Fruit fly (Drosophila melanogaster): ENCODE data around the gene Gr93b.

Gene Gr93b

DNA sequence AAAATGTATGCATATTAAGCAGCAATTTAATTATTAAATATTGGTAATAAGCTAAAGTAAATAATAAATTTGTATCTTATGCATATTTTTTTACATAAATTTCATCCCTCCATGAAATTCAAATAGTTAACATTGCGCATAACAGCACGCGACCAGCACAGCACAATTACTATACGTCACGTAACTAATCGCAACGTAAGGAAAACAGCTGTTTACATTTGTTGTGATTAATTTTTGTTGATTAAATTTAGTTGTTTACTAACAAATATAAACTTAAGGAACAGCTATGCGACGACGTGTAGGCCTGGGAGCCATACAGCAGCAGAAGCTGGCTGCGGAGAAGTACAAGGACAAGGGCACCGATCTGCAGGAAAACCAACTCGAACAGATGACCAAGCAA lies 21.4 kb upstream of the Gr93b start, which contains the start of gene lsn:
TSS of gene lsn (plus strand) at position 177 of the 400 bp plus-strand sequence.
- TF ChIP-seq D1 (tag; optimal IDR thresholded peaks at IDR 0.05), result peak; percentile 46
- TF ChIP-seq Snoo (tag; optimal IDR thresholded peaks at IDR 0.05), result no peak

DNA sequence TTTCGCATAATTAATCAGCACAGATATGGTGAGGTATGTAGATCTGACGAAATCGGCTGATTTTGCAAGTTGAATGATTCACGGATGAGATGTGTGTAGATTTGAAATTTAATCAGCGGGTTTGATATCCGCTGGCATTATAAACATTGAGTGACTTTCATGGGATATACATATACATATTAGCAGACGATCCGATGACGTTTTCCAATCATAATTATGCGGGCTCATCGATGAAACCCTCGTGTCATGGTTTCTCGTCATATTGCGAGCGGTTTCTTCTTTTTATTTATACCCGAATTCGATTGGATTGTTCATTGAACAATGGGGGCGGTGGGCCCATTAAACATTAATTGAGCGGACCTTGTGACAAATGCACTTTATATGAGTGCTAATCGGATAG lies 20.9 kb upstream of the Gr93b start:
- TF ChIP-seq CG9948 (tag; optimal IDR thresholded peaks at IDR 0.05), result no peak
- no peak for TF ChIP-seq gl (tag; optimal IDR thresholded peaks at IDR 0.05)
- no peak for TF ChIP-seq rn (GFP tag; IDR thresholded peaks at IDR 0.05)
- no peak for TF ChIP-seq fd96Ca (GFP tag; IDR thresholded peaks at IDR 0.05)
- TF ChIP-seq CG12605 (GFP tag; IDR thresholded peaks at IDR 0.05), result no peak
- no peak for TF ChIP-seq CG15710 (tag; optimal IDR thresholded peaks at IDR 0.05)
- TF ChIP-seq Ets98B (GFP tag; IDR thresholded peaks at IDR 0.05), result no peak
- TF ChIP-seq Pif1A (GFP tag; optimal IDR thresholded peaks at IDR 0.05), result no peak

DNA sequence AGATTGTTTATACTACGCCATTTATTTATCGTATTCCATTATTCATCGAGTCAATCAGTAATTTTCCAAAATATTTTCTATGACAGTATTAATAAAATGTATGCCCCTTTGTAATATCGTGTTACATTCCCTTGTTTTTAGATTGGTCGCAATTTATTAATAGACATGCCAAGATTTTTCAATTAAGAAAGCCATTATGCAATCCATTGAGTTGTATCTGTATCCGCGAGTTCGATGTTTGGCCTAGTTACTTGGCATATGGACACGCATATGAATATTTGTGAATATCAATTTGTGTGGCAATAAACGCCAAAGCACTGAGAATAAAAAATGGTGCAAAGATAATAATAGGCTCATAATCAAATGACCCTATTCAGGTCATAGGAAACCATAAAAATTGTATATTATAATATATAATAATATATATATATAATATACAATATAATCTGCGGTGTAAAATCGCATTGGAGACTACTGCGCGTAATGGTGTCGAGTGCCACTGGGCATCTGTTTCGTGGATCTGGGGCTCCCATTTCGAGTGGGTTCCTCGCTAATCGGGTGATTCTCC lies 20.3 kb upstream of the Gr93b start:
- TF ChIP-seq CG14655 (GFP tag; optimal IDR thresholded peaks at IDR 0.05) (peak; percentile 16), EcR (GFP tag; optimal IDR thresholded peaks at IDR 0.05) (no peak), CG32121 (GFP tag; IDR thresholded peaks at IDR 0.05) (0 out of 2 replicates have a peak, but pooled peaks have one; percentile 23)

DNA sequence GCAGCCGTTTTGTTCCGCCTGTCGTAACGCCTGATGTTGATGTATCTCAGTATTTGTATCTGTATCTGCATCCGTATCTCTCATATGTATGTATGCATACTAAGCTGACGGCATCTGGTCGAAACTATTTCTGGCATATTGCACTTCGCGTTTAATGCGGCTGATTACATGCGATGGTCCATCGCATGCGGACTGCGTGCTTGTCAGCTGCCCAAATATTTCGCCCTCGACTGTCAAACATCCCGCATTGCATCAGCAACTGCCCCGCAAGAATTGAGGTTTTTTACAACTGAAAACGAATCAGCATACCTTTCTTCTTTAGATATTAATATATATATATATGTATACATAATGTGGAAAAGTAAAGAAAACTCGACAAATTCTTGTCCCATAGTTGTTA lies 19.3 kb upstream of the Gr93b start:
- TF ChIP-seq Ets98B (GFP tag; IDR thresholded peaks at IDR 0.05) (no peak), EcR (GFP tag; optimal IDR thresholded peaks at IDR 0.05) (no peak), fd96Ca (GFP tag; IDR thresholded peaks at IDR 0.05) (no peak), CG14655 (GFP tag; optimal IDR thresholded peaks at IDR 0.05) (peak; percentile 41), Snoo (tag; optimal IDR thresholded peaks at IDR 0.05) (no peak), CG9948 (tag; optimal IDR thresholded peaks at IDR 0.05) (no peak)

DNA sequence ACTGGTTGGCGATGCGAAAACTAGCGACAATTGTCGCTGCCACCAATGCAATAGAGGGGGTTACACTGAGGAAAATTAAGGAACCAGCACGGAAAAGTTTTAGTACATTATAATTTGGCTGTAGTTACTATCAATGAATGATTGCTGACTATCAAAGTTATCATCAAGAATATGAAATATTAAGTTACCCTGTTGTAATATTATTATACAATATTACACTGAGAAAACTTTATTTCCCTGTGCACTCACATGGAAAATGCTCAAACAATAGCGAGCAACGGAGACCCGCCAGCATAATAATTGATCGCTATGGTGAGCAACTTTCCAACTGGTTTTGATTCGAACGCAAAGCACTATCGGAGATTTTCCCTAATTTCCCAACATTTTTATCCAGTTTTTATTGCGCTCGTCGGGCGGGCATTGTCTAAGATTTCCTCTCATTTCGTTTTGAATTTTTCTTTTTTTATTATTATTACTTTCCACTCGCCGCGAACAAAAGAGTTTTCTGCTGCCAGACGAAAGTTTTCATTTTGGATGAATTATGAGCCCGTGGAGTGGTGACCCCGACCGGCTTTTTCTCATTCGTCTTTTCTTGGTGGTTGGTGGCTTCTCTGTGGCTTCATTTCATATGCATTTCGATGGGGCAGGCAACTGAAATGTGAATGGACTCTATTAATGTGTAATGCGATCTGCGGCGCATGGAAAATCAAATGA lies 18.7 kb upstream of the Gr93b start:
- TF ChIP-seq Pif1B (GFP tag; optimal IDR thresholded peaks at IDR 0.05) (peak; percentile 41), CG15710 (tag; optimal IDR thresholded peaks at IDR 0.05) (no peak), Snoo (tag; optimal IDR thresholded peaks at IDR 0.05) (no peak), CG9948 (tag; optimal IDR thresholded peaks at IDR 0.05) (peak; percentile 16), CG12605 (GFP tag; IDR thresholded peaks at IDR 0.05) (peak; percentile 86), CG10348 (GFP tag; IDR thresholded peaks at IDR 0.05) (peak; percentile 78), CG14655 (GFP tag; optimal IDR thresholded peaks at IDR 0.05) (peak; percentile 85), CG32121 (GFP tag; IDR thresholded peaks at IDR 0.05) (peak; percentile 93), CG13204 (GFP tag; optimal IDR thresholded peaks at IDR 0.05) (no peak), Ets98B (GFP tag; IDR thresholded peaks at IDR 0.05) (peak; percentile 94), CG8159 (tag; optimal IDR thresholded peaks at IDR 0.05) (peak; percentile 8), CG17806 (tag; optimal IDR thresholded peaks at IDR 0.05) (peak; percentile 21), CG4496 (GFP tag; IDR thresholded peaks at IDR 0.05) (peak; percentile 94), CG8301 (tag; optimal IDR thresholded peaks at IDR 0.05) (peak; percentile 91), CG34367 (tag; optimal IDR thresholded peaks at IDR 0.05) (no peak), Pif1A (GFP tag; optimal IDR thresholded peaks at IDR 0.05) (peak; percentile 73), rn (GFP tag; IDR thresholded peaks at IDR 0.05) (peak; percentile 79)

DNA sequence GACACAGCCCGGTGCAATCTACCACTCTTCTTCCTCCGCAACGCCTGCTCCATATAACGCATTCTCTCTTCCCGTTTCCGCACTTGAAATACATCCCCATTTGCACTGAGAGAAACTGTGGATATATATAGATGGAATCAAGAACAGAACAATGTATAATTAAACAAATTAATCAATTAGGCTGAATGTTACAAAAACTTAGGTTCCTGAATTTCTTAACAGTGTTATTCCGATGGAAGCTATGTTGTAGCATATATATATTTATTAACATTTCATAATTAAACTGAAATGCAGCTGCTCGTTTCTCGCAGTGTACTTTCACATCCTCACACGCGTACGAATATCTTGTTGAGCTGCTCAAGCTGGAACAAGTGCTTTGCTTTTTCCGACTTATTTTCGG lies 15.9 kb upstream of the Gr93b start:
- peak; percentile 71 for TF ChIP-seq Ets98B (GFP tag; IDR thresholded peaks at IDR 0.05)
- TF ChIP-seq fd96Ca (GFP tag; IDR thresholded peaks at IDR 0.05), result 0 out of 3 replicates have a peak, but pooled peaks have one; percentile 29
- peak; percentile 66 for TF ChIP-seq CG17806 (tag; optimal IDR thresholded peaks at IDR 0.05)
- TF ChIP-seq CG32121 (GFP tag; IDR thresholded peaks at IDR 0.05), result peak; percentile 48; the same call in 1 of the 2 replicates
- TF ChIP-seq CG15710 (tag; optimal IDR thresholded peaks at IDR 0.05), result peak; percentile 84
- TF ChIP-seq CG13204 (GFP tag; optimal IDR thresholded peaks at IDR 0.05), result peak; percentile 61
- TF ChIP-seq CG10348 (GFP tag; IDR thresholded peaks at IDR 0.05), result no peak
- peak; percentile 74 for TF ChIP-seq CG9948 (tag; optimal IDR thresholded peaks at IDR 0.05)
- peak; percentile 93 for TF ChIP-seq Snoo (tag; optimal IDR thresholded peaks at IDR 0.05)
- TF ChIP-seq Pif1B (GFP tag; optimal IDR thresholded peaks at IDR 0.05), result peak; percentile 83
- peak; percentile 82 for TF ChIP-seq CG4496 (GFP tag; IDR thresholded peaks at IDR 0.05)
- TF ChIP-seq gl (tag; optimal IDR thresholded peaks at IDR 0.05), result peak; percentile 28
- peak; percentile 80 for TF ChIP-seq CG8301 (tag; optimal IDR thresholded peaks at IDR 0.05)
- no peak for TF ChIP-seq D1 (tag; optimal IDR thresholded peaks at IDR 0.05)
- TF ChIP-seq EcR (GFP tag; optimal IDR thresholded peaks at IDR 0.05), result peak; percentile 0
- TF ChIP-seq rn (GFP tag; IDR thresholded peaks at IDR 0.05), result peak; percentile 68; the same call in 1 of the 2 replicates
- peak; percentile 72 for TF ChIP-seq CG14655 (GFP tag; optimal IDR thresholded peaks at IDR 0.05)
- TF ChIP-seq Pif1A (GFP tag; optimal IDR thresholded peaks at IDR 0.05), result peak; percentile 87
- peak; percentile 85 for TF ChIP-seq CG8159 (tag; optimal IDR thresholded peaks at IDR 0.05)
- peak; percentile 70 for TF ChIP-seq CG34367 (tag; optimal IDR thresholded peaks at IDR 0.05)
- 0 out of 2 replicates have a peak, but pooled peaks have one; percentile 58 for TF ChIP-seq CG12605 (GFP tag; IDR thresholded peaks at IDR 0.05)

All from whole organism, pupa.